Fruit fly (Drosophila melanogaster) whole organism, embryonic: ENCODE measurements around the gene p23.

Source experiments
- ATbp ChIP-seq: fragments of 200-800 bp; sonication (Bioruptor generic); optimal IDR thresholded peaks from 2 replicates; lab custom pipeline; 2017; ENCODE audit warnings: missing biosample characterization, mild to moderate bottlenecking, missing genetic modification characterization, missing genetic modification reagents
- Ada2b ChIP-seq: fragments of 200-800 bp; sonication (Bioruptor generic); IDR thresholded peaks from 2 replicates; pipeline ENCODE4 v1.3.6; 2022; ENCODE audit warnings: missing biosample characterization, missing genetic modification characterization
- Atf-2 ChIP-seq: fragments of 200-800 bp; sonication (Bioruptor generic); optimal IDR thresholded peaks from 2 replicates; lab custom pipeline; 2016; ENCODE audit warnings: missing biosample characterization, missing genetic modification characterization
- Atf6 ChIP-seq: fragments of 200-800 bp; sonication (Bioruptor generic); IDR thresholded peaks from 2 replicates; pipeline ENCODE4 v1.3.6; 2022; ENCODE audit warnings: missing biosample characterization, missing genetic modification characterization
- BEAF-32 ChIP-seq: fragments of 200-800 bp; sonication (Bioruptor generic); optimal IDR thresholded peaks from 3 replicates; lab custom pipeline; 2017; ENCODE audit warnings: missing biosample characterization, missing genetic modification characterization, mild to moderate bottlenecking, moderate library complexity, missing genetic modification reagents
- CG10366 ChIP-seq: fragments of 200-800 bp; sonication (Bioruptor generic); IDR thresholded peaks from 2 replicates; pipeline ENCODE4 v1.3.6; 2022; ENCODE audit warnings: missing biosample characterization, missing genetic modification characterization
- CG12236 ChIP-seq: fragments of 200-800 bp; sonication (Bioruptor generic); optimal IDR thresholded peaks from 2 replicates; lab custom pipeline; 2016; ENCODE audit warnings: missing biosample characterization, missing genetic modification characterization
- CG13296 ChIP-seq: fragments of 200-800 bp; sonication (Bioruptor generic); optimal IDR thresholded peaks from 3 replicates; lab custom pipeline; 2018; ENCODE audit warnings: missing biosample characterization, mild to moderate bottlenecking, missing genetic modification characterization
- CG14050 ChIP-seq: fragments of 200-800 bp; sonication (Bioruptor generic); IDR thresholded peaks from 3 replicates; pipeline ENCODE4 v1.3.6; 2022; ENCODE audit warnings: missing biosample characterization, missing genetic modification characterization
- CG14667 ChIP-seq: fragments of 200-800 bp; sonication (Bioruptor generic); IDR thresholded peaks from 2 replicates; pipeline ENCODE4 v1.3.6; 2022; ENCODE audit warnings: missing biosample characterization, missing genetic modification characterization
- CG14860 ChIP-seq: fragments of 200-800 bp; sonication (Bioruptor generic); IDR thresholded peaks from 3 replicates; pipeline ENCODE4 v1.3.6; 2022; ENCODE audit warnings: missing biosample characterization, missing genetic modification characterization; ENCODE audit not compliant: partially characterized antibody
- CG16779 ChIP-seq: fragments of 200-800 bp; sonication (Bioruptor generic); IDR thresholded peaks from 2 replicates; pipeline ENCODE4 v1.3.6; 2022; ENCODE audit warnings: missing biosample characterization, missing genetic modification characterization
- CG2129 ChIP-seq: fragments of 200-800 bp; sonication (Bioruptor generic); IDR thresholded peaks from 2 replicates; pipeline ENCODE4 v1.3.6; 2022; ENCODE audit warnings: missing biosample characterization, missing genetic modification characterization; ENCODE audit not compliant: partially characterized antibody
- CG31441 ChIP-seq: fragments of 200-800 bp; sonication (Bioruptor generic); IDR thresholded peaks from 2 replicates; pipeline ENCODE4 v1.3.6; 2022; ENCODE audit warnings: missing biosample characterization, missing genetic modification characterization
- CG34422 ChIP-seq: fragments of 200-800 bp; sonication (Bioruptor generic); IDR thresholded peaks from 3 replicates; pipeline ENCODE4 v1.3.6; 2022; ENCODE audit warnings: missing biosample characterization, missing genetic modification characterization
- CG3847 ChIP-seq: fragments of 200-800 bp; sonication (Bioruptor generic); IDR thresholded peaks from 2 replicates; pipeline ENCODE4 v1.3.6; 2022; ENCODE audit warnings: missing biosample characterization, missing genetic modification characterization
- CG4404 ChIP-seq: fragments of 200-800 bp; sonication (Bioruptor generic); IDR thresholded peaks from 2 replicates; pipeline ENCODE4 v1.3.6; 2022; ENCODE audit warnings: missing biosample characterization, missing genetic modification characterization
- CG8924 ChIP-seq: fragments of 200-800 bp; optimal IDR thresholded peaks from 3 replicates; lab custom pipeline; 2019; ENCODE audit warnings: missing biosample characterization, mild to moderate bottlenecking, missing genetic modification characterization, moderate library complexity
- CG9727 ChIP-seq: fragments of 200-800 bp; sonication (Bioruptor generic); optimal IDR thresholded peaks from 3 replicates; lab custom pipeline; 2017; ENCODE audit warnings: missing biosample characterization, mild to moderate bottlenecking, missing genetic modification characterization
- Chrac-16 ChIP-seq: fragments of 200-800 bp; sonication (Bioruptor generic); optimal IDR thresholded peaks from 3 replicates; lab custom pipeline; 2016; ENCODE audit warnings: missing biosample characterization, missing genetic modification characterization
- Dll ChIP-seq: fragments of 200-800 bp; sonication (Bioruptor generic); IDR thresholded peaks from 4 replicates; pipeline ENCODE4 v1.3.6; 2022; ENCODE audit warnings: missing biosample characterization, missing genetic modification characterization; ENCODE audit not compliant: partially characterized antibody
- HLH54F ChIP-seq: fragments of 200-800 bp; sonication (Bioruptor generic); optimal IDR thresholded peaks from 3 replicates; lab custom pipeline; 2016; ENCODE audit warnings: missing biosample characterization, missing genetic modification characterization
- Hmx ChIP-seq: fragments of 200-800 bp; sonication (Bioruptor generic); optimal IDR thresholded peaks from 2 replicates; lab custom pipeline; 2016; ENCODE audit warnings: missing biosample characterization, missing genetic modification characterization
- Lhr ChIP-seq: fragments of 200-800 bp; sonication (Bioruptor generic); optimal IDR thresholded peaks from 3 replicates; lab custom pipeline; 2017; ENCODE audit warnings: mild to moderate bottlenecking, missing biosample characterization, missing genetic modification reagents, missing genetic modification characterization
- Lim3 ChIP-seq: fragments of 200-800 bp; sonication (Bioruptor generic); IDR thresholded peaks from 2 replicates; pipeline ENCODE4 v1.3.6; 2022; ENCODE audit warnings: missing biosample characterization, missing genetic modification characterization
- NC2β ChIP-seq: fragments of 200-800 bp; sonication (Bioruptor generic); optimal IDR thresholded peaks from 2 replicates; lab custom pipeline; 2016; ENCODE audit warnings: missing biosample characterization, missing genetic modification characterization
- NFAT ChIP-seq: fragments of 200-800 bp; sonication (Bioruptor generic); IDR thresholded peaks from 2 replicates; pipeline ENCODE4 v1.3.6; 2022; ENCODE audit warnings: missing biosample characterization, missing genetic modification characterization
- Oaz ChIP-seq: fragments of 200-800 bp; sonication (Bioruptor generic); IDR thresholded peaks from 2 replicates; pipeline ENCODE4 v1.3.6; 2022; ENCODE audit warnings: missing biosample characterization, missing genetic modification characterization
- Oli ChIP-seq: fragments of 200-800 bp; sonication (Bioruptor generic); optimal IDR thresholded peaks from 2 replicates; lab custom pipeline; 2018; ENCODE audit warnings: missing biosample characterization, mild to moderate bottlenecking, missing genetic modification characterization, moderate library complexity
- Pdp1 ChIP-seq, 2 experiments: fragments of 200-800 bp; sonication (Bioruptor generic); optimal IDR thresholded peaks; 3 replicates each; lab custom pipeline; 2016; ENCODE audit warnings: missing biosample characterization in 2 of 2, missing genetic modification characterization in 2 of 2, mild to moderate bottlenecking in 1 of 2, moderate library complexity in 1 of 2
- Sin3A ChIP-seq: fragments of >200 bp; optimal IDR thresholded peaks from 2 replicates; lab custom pipeline; 2018
- Trl ChIP-seq, 3 experiments: fragments of >200 bp in 2 of 3; fragments of 200-800 bp in 1 of 3; sonication (Bioruptor generic) in 1 of 3; optimal IDR thresholded peaks; 2 replicates in 1 of 3; 3 replicates in 2 of 3; lab custom pipeline; 2016 to 2017; ENCODE audit warnings: missing biosample characterization in 1 of 3, missing genetic modification characterization in 1 of 3
- cas ChIP-seq: fragments of 200-800 bp; sonication (Bioruptor generic); IDR thresholded peaks from 2 replicates; pipeline ENCODE4 v1.3.6; 2022; ENCODE audit warnings: missing biosample characterization, missing genetic modification characterization
- chm ChIP-seq: fragments of 200-800 bp; sonication (Bioruptor generic); IDR thresholded peaks from 2 replicates; pipeline ENCODE4 v1.3.6; 2022; ENCODE audit warnings: missing biosample characterization, missing genetic modification characterization
- emc ChIP-seq: fragments of 200-800 bp; sonication (Bioruptor generic); optimal IDR thresholded peaks from 2 replicates; lab custom pipeline; 2016; ENCODE audit warnings: missing biosample characterization, missing genetic modification characterization
- en ChIP-seq: fragments of 200-800 bp; sonication (Bioruptor generic); optimal IDR thresholded peaks from 2 replicates; lab custom pipeline; 2016; ENCODE audit warnings: missing biosample characterization, missing genetic modification characterization
- hb ChIP-seq: fragments of 200-800 bp; sonication (Bioruptor generic); IDR thresholded peaks from 3 replicates; pipeline ENCODE4 v1.3.6; 2022; ENCODE audit warnings: missing biosample characterization, missing genetic modification characterization; ENCODE audit not compliant: partially characterized antibody
- lmd ChIP-seq: fragments of 200-800 bp; sonication (Bioruptor generic); IDR thresholded peaks from 2 replicates; pipeline ENCODE4 v1.3.6; 2022; ENCODE audit warnings: missing biosample characterization, missing genetic modification characterization
- luna ChIP-seq: fragments of 200-800 bp; sonication (Bioruptor generic); optimal IDR thresholded peaks from 2 replicates; lab custom pipeline; 2016; ENCODE audit warnings: missing biosample characterization, missing genetic modification characterization
- mld ChIP-seq: fragments of 200-800 bp; sonication (Bioruptor generic); IDR thresholded peaks from 3 replicates; pipeline ENCODE4 v1.3.6; 2022; ENCODE audit warnings: missing biosample characterization, missing genetic modification characterization; ENCODE audit not compliant: partially characterized antibody
- psq ChIP-seq: fragments of 200-800 bp; sonication (Bioruptor generic); optimal IDR thresholded peaks from 2 replicates; lab custom pipeline; 2017; ENCODE audit warnings: missing biosample characterization, missing genetic modification characterization
- pzg ChIP-seq: fragments of 200-800 bp; sonication (Bioruptor generic); optimal IDR thresholded peaks from 3 replicates; lab custom pipeline; 2018; ENCODE audit warnings: missing biosample characterization, mild to moderate bottlenecking, missing genetic modification characterization, moderate library complexity
- scrt ChIP-seq: fragments of 200-800 bp; sonication (Bioruptor generic); optimal IDR thresholded peaks from 2 replicates; lab custom pipeline; 2018; ENCODE audit warnings: missing biosample characterization, mild to moderate bottlenecking, missing genetic modification characterization, moderate library complexity
- sens ChIP-seq: fragments of 200-800 bp; sonication (Bioruptor generic); peaks from one replicate; lab custom pipeline; 2016; ENCODE audit warnings: missing biosample characterization, missing genetic modification characterization
- sna ChIP-seq: fragments of 200-800 bp; sonication (Bioruptor generic); IDR thresholded peaks from 2 replicates; pipeline ENCODE4 v1.3.6; 2022; ENCODE audit warnings: missing biosample characterization, missing genetic modification characterization; ENCODE audit not compliant: partially characterized antibody
- sug ChIP-seq: fragments of 200-800 bp; optimal IDR thresholded peaks from 2 replicates; lab custom pipeline; 2019; ENCODE audit warnings: missing biosample characterization, mild to moderate bottlenecking, missing genetic modification characterization, moderate library complexity
- tna ChIP-seq: fragments of 200-800 bp; sonication (Bioruptor generic); IDR thresholded peaks from 2 replicates; pipeline ENCODE4 v1.3.6; 2022; ENCODE audit warnings: missing biosample characterization, missing genetic modification characterization; ENCODE audit not compliant: partially characterized antibody
- vfl ChIP-seq: fragments of 200-800 bp; sonication (Bioruptor generic); optimal IDR thresholded peaks from 2 replicates; lab custom pipeline; 2016; ENCODE audit warnings: missing biosample characterization, missing genetic modification characterization
- wdn ChIP-seq: fragments of 200-800 bp; sonication (Bioruptor generic); IDR thresholded peaks from 2 replicates; pipeline ENCODE4 v1.3.6; 2022; ENCODE audit warnings: missing biosample characterization, missing genetic modification characterization
- zfh1 ChIP-seq: fragments of 200-800 bp; sonication (Bioruptor generic); IDR thresholded peaks from 3 replicates; pipeline ENCODE4 v1.3.6; 2022; ENCODE audit warnings: missing biosample characterization, missing genetic modification characterization

The p23 gene

DNA sequence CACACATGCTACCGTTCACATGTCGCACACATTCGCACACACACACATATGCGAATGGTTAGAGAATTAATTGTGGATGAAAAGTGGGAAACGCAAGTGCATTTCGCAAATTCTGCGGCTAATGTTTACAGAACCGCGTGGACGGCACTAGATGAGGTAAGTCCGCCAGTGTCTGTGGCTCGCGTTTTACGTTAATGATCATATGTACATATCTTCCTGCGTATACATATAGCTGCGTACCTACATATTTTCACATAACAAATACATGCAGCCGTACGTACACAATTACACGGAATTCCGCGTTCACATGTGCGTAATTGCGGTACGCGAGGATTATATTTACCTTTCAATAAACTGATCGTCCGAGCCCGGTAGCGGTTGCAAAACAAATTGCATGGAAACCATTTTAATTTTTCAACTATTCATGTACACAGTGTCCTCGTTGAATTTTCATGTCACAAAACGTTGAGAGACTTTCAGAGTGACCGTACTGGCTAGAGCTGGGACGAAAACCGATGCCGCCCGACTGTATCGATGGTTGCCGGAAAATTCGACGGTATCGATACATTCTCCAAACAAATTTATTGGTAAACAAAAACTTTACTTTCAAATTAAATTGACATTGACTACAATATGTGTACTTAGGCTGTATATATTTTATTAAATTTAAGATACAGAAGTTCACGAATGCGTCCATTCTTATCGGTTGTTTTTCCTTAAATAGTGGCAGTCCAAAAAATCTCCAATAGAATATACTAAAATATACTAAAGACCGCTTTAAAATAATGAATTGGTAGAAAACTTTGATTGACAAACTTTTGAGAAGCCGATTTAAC is 47.6 kb downstream of the p23 start, which contains the start of gene hyd (continued):
- TF ChIP-seq Chrac-16 (GFP tag; lab: Kevin White, UChicago) (no peak), Ada2b (GFP tag; lab: Robert Waterston, UW) (no peak), vfl (no peak), Lim3 (GFP tag; lab: Robert Waterston, UW) (no peak), hb (peak; percentile 74; the same call in 2 of the 3 replicates), CG14667 (GFP tag; lab: Robert Waterston, UW) (no peak), Oli (no peak), CG2129 (GFP tag; lab: Robert Waterston, UW) (peak; percentile 77), sens (GFP tag; lab: Kevin White, UChicago) (no peak), BEAF-32 (GFP tag; lab: Kevin White, UChicago) (peak; percentile 92), mld (peak; percentile 35; the same call in 2 of the 3 replicates), CG4404 (GFP tag; lab: Robert Waterston, UW) (no peak), HLH54F (no peak), ATbp (GFP tag; lab: Kevin White, UChicago) (no peak), cas (GFP tag; lab: Robert Waterston, UW) (no peak), sna (GFP tag; lab: Robert Waterston, UW) (peak; percentile 83), en (GFP tag; lab: Kevin White, UChicago) (no peak), wdn (GFP tag; lab: Robert Waterston, UW) (no peak), Sin3A (lab: Kevin White, UChicago) (peak; percentile 70), NC2β (GFP tag; lab: Kevin White, UChicago) (no peak), Trl (optimal IDR thresholded peaks at IDR 0.05; lab: Kevin White, UChicago) (no peak), Trl (GFP tag; optimal IDR thresholded peaks at IDR 0.05; lab: Kevin White, UChicago) (no peak), sug (tag; lab: Kevin White, UChicago) (no peak), CG14050 (GFP tag; lab: Robert Waterston, UW) (no peak), CG3847 (no peak), Atf-2 (GFP tag; lab: Kevin White, UChicago) (no peak), luna (GFP tag; lab: Kevin White, UChicago) (no peak), NFAT (GFP tag; lab: Robert Waterston, UW) (no peak), zfh1 (GFP tag; lab: Robert Waterston, UW) (no peak), CG34422 (GFP tag; lab: Robert Waterston, UW) (peak; percentile 71; the same call in 1 of the 3 replicates), CG31441 (GFP tag; lab: Robert Waterston, UW) (no peak), Atf6 (GFP tag; lab: Robert Waterston, UW) (no peak), chm (no peak), Lhr (GFP tag; lab: Kevin White, UChicago) (peak; percentile 54), Pdp1 (GFP tag; optimal IDR thresholded peaks at IDR 0.05; lab: Kevin White, UChicago) (no peak), CG13296 (no peak), tna (GFP tag; lab: Robert Waterston, UW) (peak; percentile 77), CG10366 (GFP tag; lab: Robert Waterston, UW) (no peak), CG16779 (GFP tag; lab: Robert Waterston, UW) (no peak), lmd (no peak), CG9727 (GFP tag; lab: Kevin White, UChicago) (no peak), CG8924 (tag; lab: Kevin White, UChicago) (no peak), CG12236 (GFP tag; lab: Kevin White, UChicago) (no peak), scrt (GFP tag; lab: Kevin White, UChicago) (no peak), pzg (GFP tag; lab: Kevin White, UChicago) (peak; percentile 83), Oaz (GFP tag; lab: Robert Waterston, UW) (no peak), psq (GFP tag; lab: Kevin White, UChicago) (no peak), Hmx (GFP tag; lab: Kevin White, UChicago) (no peak), Dll (GFP tag; lab: Robert Waterston, UW) (peak; percentile 92), CG14860 (GFP tag; lab: Robert Waterston, UW) (peak; percentile 66; the same call in 2 of the 3 replicates), emc (GFP tag; lab: Kevin White, UChicago) (no peak)
